Worm (Caenorhabditis elegans) whole organism, early embryonic: Measurements from ENCODE around the gene B0554.4.

Experiments used
- B0310.2 ChIP-seq: sonication (generic microtip); optimal IDR thresholded peaks from 2 replicates; lab custom pipeline; 2016; ENCODE audit warnings: mild to moderate bottlenecking, missing genetic modification characterization, missing compliant biosample characterization
- F13C5.2 ChIP-seq: sonication (generic microtip); optimal IDR thresholded peaks from 2 replicates; lab custom pipeline; 2017; ENCODE audit warnings: mild to moderate bottlenecking, missing genetic modification characterization, inconsistent platforms, missing compliant biosample characterization
- aly-1 ChIP-seq: sonication (generic microtip); optimal IDR thresholded peaks from 2 replicates; lab custom pipeline; 2016; ENCODE audit warnings: missing genetic modification characterization, missing compliant biosample characterization
- ama-1 ChIP-seq: fragments of 150-350 bp; optimal IDR thresholded peaks from 2 replicates; lab custom pipeline; 2014
- ceh-13 ChIP-seq: fragments of 200-800 bp; sonication (Bioruptor generic); optimal IDR thresholded peaks from 2 replicates; lab custom pipeline; 2018; ENCODE audit warnings: mild to moderate bottlenecking, missing genetic modification characterization, missing compliant biosample characterization
- ceh-36 ChIP-seq: sonication (generic microtip); optimal IDR thresholded peaks from 2 replicates; lab custom pipeline; 2016; ENCODE audit warnings: missing genetic modification characterization, inconsistent platforms, missing compliant biosample characterization
- ets-7 ChIP-seq: sonication (generic microtip); optimal IDR thresholded peaks from 2 replicates; lab custom pipeline; 2016; ENCODE audit warnings: missing genotype, missing genetic modification characterization, missing compliant biosample characterization
- flt-1 ChIP-seq: fragments of 200-800 bp; sonication (Bioruptor generic); IDR thresholded peaks from 2 replicates; pipeline ENCODE4 v1.3.6; 2022; ENCODE audit warnings: missing genetic modification characterization, missing compliant biosample characterization
- hmbx-1 ChIP-seq: sonication (generic microtip); optimal IDR thresholded peaks from 2 replicates; lab custom pipeline; 2016; ENCODE audit warnings: mild to moderate bottlenecking, missing genetic modification characterization, missing compliant biosample characterization
- hmg-4 ChIP-seq: fragments of 200-800 bp; sonication (Bioruptor generic); optimal IDR thresholded peaks from 2 replicates; lab custom pipeline; 2018; ENCODE audit warnings: mild to moderate bottlenecking, missing genetic modification characterization, missing compliant biosample characterization
- hnd-1 ChIP-seq: sonication (generic microtip); optimal IDR thresholded peaks from 2 replicates; lab custom pipeline; 2016; ENCODE audit warnings: missing genetic modification characterization, missing compliant biosample characterization
- pes-1 ChIP-seq: fragments of 200-800 bp; sonication (Bioruptor generic); IDR thresholded peaks from 2 replicates; pipeline ENCODE4 v1.3.6; 2022; ENCODE audit warnings: missing genetic modification reagents, missing genetic modification characterization, missing compliant biosample characterization
- scrt-1 ChIP-seq: fragments of 200-800 bp; sonication (Bioruptor generic); IDR thresholded peaks from 2 replicates; pipeline ENCODE4 v1.3.6; 2022; ENCODE audit warnings: missing genetic modification characterization, missing compliant biosample characterization
- sea-1 ChIP-seq: fragments of 200-800 bp; sonication (Bioruptor generic); conservative IDR thresholded peaks from 2 replicates; pipeline ENCODE4 v1.3.6; 2022; ENCODE audit warnings: missing genetic modification characterization, missing compliant biosample characterization
- tbx-11 ChIP-seq: fragments of 200-800 bp; sonication (Bioruptor generic); IDR thresholded peaks from 2 replicates; pipeline ENCODE4 v1.3.6; 2022; ENCODE audit warnings: missing genetic modification characterization, missing compliant biosample characterization
- tbx-37 ChIP-seq: fragments of 200-800 bp; sonication (Bioruptor generic); conservative IDR thresholded peaks from 2 replicates; pipeline ENCODE4 v1.3.6; 2022; ENCODE audit warnings: missing genetic modification reagents, missing genetic modification characterization, missing compliant biosample characterization
- tra-4 ChIP-seq: sonication (generic microtip); optimal IDR thresholded peaks from 2 replicates; lab custom pipeline; 2017; ENCODE audit warnings: missing genetic modification characterization, missing compliant biosample characterization

B0554.4 gene

DNA sequence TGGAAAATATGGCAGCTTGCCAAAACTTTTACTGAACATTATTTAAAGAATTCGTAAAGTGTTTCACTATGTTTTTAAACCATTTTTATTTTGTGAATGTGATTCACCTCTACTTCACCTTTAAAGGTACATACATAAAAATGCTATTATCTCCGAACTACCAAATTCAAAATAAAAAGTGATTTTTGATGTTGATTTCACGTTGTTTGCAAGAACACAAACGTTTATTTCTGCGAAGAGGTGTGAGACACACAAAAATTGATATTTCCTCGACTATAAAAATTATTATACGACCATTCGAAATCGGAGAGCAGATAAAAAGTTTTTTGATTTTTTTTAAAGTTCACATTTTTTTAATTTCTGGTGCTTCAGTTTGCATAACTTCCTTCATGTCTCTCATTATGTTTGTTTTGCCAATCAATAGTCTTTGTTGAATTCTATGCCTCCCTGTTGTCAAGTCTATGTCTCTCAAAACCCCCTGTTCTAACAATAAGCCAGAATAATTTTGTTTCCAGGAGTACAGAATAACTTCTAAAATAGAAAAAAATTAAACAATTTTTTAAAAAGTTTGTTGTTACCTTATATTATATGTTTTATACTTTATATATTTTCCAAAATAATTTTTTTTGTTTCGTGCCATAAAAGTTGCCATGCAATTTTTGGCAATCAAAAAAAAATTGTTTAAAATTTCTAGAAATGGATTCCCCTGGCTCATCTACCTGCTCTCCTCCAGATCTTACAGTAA lies 22.0 kb downstream of the B0554.4 start, which contains the start of gene nhr-123:
Gene nhr-123 (plus strand): TSS at position 695 of the 745 bp plus-strand sequence.
- no peak for TF ChIP-seq flt-1 (GFP tag; lab: Robert Waterston, UW)
- no peak for TF ChIP-seq scrt-1 (GFP tag; lab: Robert Waterston, UW)
- no peak for TF ChIP-seq hnd-1
- TF ChIP-seq F13C5.2 (tag; lab: Kevin White, UChicago) = no peak
- TF ChIP-seq sea-1 (GFP tag; lab: Robert Waterston, UW) = no peak
- TF ChIP-seq pes-1 (GFP tag; lab: Robert Waterston, UW) = no peak

ce11 chrV:453569-453968 lies 24.6 kb downstream of the B0554.4 start, which contains the start of gene nhr-98:
nhr-98 (plus strand) TSS chrV:453869.
- TF ChIP-seq tra-4 (no peak), sea-1 (GFP tag; lab: Robert Waterston, UW) (no peak), hnd-1 (no peak), ama-1 (lab: Kevin White, UChicago) (no peak), ceh-13 (GFP tag; lab: Kevin White, UChicago) (no peak), tbx-11 (GFP tag; lab: Robert Waterston, UW) (no peak), ets-7 (tag; lab: Kevin White, UChicago) (no peak), pes-1 (GFP tag; lab: Robert Waterston, UW) (no peak), hmg-4 (GFP tag; lab: Kevin White, UChicago) (no peak)

DNA sequence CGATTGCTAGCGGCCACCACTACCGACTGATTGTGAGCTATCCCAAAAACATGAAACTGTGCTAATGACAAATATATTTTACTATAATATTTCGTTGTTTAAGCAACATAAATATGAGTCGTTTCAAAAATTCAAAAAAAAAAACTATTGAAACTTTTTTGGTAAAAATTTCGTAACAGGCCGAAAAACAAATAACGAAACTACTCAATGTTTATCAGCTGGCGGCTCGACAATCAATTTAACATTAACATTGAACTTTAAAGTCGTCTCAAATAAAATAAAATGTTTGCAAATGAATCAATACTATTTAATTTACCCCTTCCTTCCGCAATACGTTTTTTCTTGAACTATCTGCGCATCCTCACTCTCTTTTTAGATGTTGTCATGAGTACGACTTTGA lies 28.9 kb downstream of the B0554.4 start:
- TF ChIP-seq ceh-13 (GFP tag; lab: Kevin White, UChicago) (no peak), hnd-1 (no peak), ceh-36 (tag; lab: Kevin White, UChicago) (no peak), scrt-1 (GFP tag; lab: Robert Waterston, UW) (no peak), B0310.2 (tag; lab: Kevin White, UChicago) (no peak), tbx-11 (GFP tag; lab: Robert Waterston, UW) (no peak), F13C5.2 (tag; lab: Kevin White, UChicago) (no peak), flt-1 (GFP tag; lab: Robert Waterston, UW) (no peak), hmg-4 (GFP tag; lab: Kevin White, UChicago) (no peak), tra-4 (no peak), hmbx-1 (tag; lab: Kevin White, UChicago) (no peak), pes-1 (GFP tag; lab: Robert Waterston, UW) (no peak), aly-1 (tag; lab: Kevin White, UChicago) (no peak), ets-7 (tag; lab: Kevin White, UChicago) (no peak), ama-1 (lab: Kevin White, UChicago) (no peak), tbx-37 (GFP tag; lab: Robert Waterston, UW) (no peak), sea-1 (GFP tag; lab: Robert Waterston, UW) (no peak)

- TF ChIP-seq tbx-11 (GFP tag; lab: Robert Waterston, UW) = no peak
- no peak for TF ChIP-seq hmg-4 (GFP tag; lab: Kevin White, UChicago)
- no peak for TF ChIP-seq pes-1 (GFP tag; lab: Robert Waterston, UW)
- TF ChIP-seq hmbx-1 (tag; lab: Kevin White, UChicago) = no peak
- TF ChIP-seq ceh-13 (GFP tag; lab: Kevin White, UChicago) = no peak
- no peak for TF ChIP-seq scrt-1 (GFP tag; lab: Robert Waterston, UW)
- no peak for TF ChIP-seq tra-4
- no peak for TF ChIP-seq sea-1 (GFP tag; lab: Robert Waterston, UW)
- TF ChIP-seq aly-1 (tag; lab: Kevin White, UChicago) = no peak
- no peak for TF ChIP-seq tbx-37 (GFP tag; lab: Robert Waterston, UW)
- no peak for TF ChIP-seq B0310.2 (tag; lab: Kevin White, UChicago)
- no peak for TF ChIP-seq ceh-36 (tag; lab: Kevin White, UChicago)
- TF ChIP-seq F13C5.2 (tag; lab: Kevin White, UChicago) = no peak
- TF ChIP-seq hnd-1 = no peak
- no peak for TF ChIP-seq ama-1 (lab: Kevin White, UChicago)
These were observed 30.5 kb downstream of the B0554.4 start, which contains the start of gene nhr-203 for ce11 chrV:459464-459863. nhr-203 (plus strand) TSS chrV:459795.

DNA sequence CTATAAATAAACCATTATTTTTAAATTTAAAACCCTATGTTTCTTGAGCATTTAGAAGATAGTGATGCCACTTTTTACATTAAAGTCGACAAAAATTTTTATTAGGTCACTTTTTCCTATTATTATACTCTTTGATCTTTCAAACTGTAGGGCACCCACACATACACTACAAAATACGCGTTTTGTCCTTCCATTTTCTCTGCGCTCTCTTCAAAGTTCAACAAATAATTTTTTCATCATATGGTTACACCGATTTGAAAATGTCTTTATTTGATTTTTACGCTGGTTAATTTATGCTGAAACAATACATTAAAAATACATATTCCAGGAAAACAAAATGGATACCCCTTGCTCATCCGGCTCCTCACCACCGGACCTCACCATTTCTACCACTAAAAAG lies 33.3 kb downstream of the B0554.4 start, which contains the start of gene nhr-202:
Gene nhr-202 (plus strand): TSS at position 326 of the 400 bp plus-strand sequence.
- TF ChIP-seq ceh-13 (GFP tag; lab: Kevin White, UChicago) = no peak

DNA sequence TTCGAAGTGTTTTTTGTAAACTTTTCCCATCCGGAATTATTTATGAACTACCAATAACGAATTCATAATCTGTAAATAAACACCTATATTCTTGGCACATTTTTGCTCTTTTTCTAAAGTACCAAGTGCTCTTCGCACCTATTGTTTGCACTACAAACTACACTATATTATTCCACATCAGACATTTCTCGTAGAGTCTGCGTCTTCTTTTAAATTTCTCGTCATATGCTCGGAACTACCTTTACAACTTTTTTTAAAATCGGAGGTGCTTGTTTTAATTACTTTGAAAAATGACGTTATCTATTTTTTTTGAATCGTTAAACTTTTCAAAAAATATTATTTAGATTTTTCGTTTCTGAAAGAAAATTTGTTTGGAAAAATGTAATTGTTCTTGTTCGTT lies 35.9 kb downstream of the B0554.4 start, which contains the start of gene nhr-201:
Gene nhr-201 (plus strand): TSS at position 29 of the 400 bp plus-strand sequence.
- TF ChIP-seq hmbx-1 (tag; lab: Kevin White, UChicago) (no peak), tbx-37 (GFP tag; lab: Robert Waterston, UW) (no peak), pes-1 (GFP tag; lab: Robert Waterston, UW) (no peak), aly-1 (tag; lab: Kevin White, UChicago) (no peak), ama-1 (lab: Kevin White, UChicago) (no peak), F13C5.2 (tag; lab: Kevin White, UChicago) (no peak), ceh-36 (tag; lab: Kevin White, UChicago) (no peak), flt-1 (GFP tag; lab: Robert Waterston, UW) (no peak), tbx-11 (GFP tag; lab: Robert Waterston, UW) (no peak), sea-1 (GFP tag; lab: Robert Waterston, UW) (no peak), hnd-1 (no peak), ceh-13 (GFP tag; lab: Kevin White, UChicago) (no peak)

- TF ChIP-seq ceh-13 (GFP tag; lab: Kevin White, UChicago) (no peak), tbx-11 (GFP tag; lab: Robert Waterston, UW) (no peak), aly-1 (tag; lab: Kevin White, UChicago) (no peak), hnd-1 (no peak), tra-4 (no peak), ama-1 (lab: Kevin White, UChicago) (no peak), tbx-37 (GFP tag; lab: Robert Waterston, UW) (no peak), scrt-1 (GFP tag; lab: Robert Waterston, UW) (no peak), flt-1 (GFP tag; lab: Robert Waterston, UW) (no peak), ceh-36 (tag; lab: Kevin White, UChicago) (no peak), ets-7 (tag; lab: Kevin White, UChicago) (no peak), F13C5.2 (tag; lab: Kevin White, UChicago) (no peak), pes-1 (GFP tag; lab: Robert Waterston, UW) (no peak), B0310.2 (tag; lab: Kevin White, UChicago) (no peak), sea-1 (GFP tag; lab: Robert Waterston, UW) (no peak), hmg-4 (GFP tag; lab: Kevin White, UChicago) (no peak), hmbx-1 (tag; lab: Kevin White, UChicago) (no peak)
These were observed 36.4 kb downstream of the B0554.4 start for ce11 chrV:465355-465754.
